Worm (Caenorhabditis elegans) whole organism, L2 larva: Measurements from ENCODE around the gene natc-1.

Experiments
- C34F6.9 ChIP-seq: fragments of 150-350 bp; optimal IDR thresholded peaks from 2 replicates; lab custom pipeline; 2014; ENCODE audit warnings: missing biosample characterization, missing genetic modification characterization
- F13H6.1 ChIP-seq: sonication (generic microtip); optimal IDR thresholded peaks from 2 replicates; lab custom pipeline; 2016; ENCODE audit warnings: missing genetic modification characterization, missing compliant biosample characterization
- Y55F3AM.14 ChIP-seq: fragments of 200-800 bp; sonication (Bioruptor generic); optimal IDR thresholded peaks from 2 replicates; lab custom pipeline; 2018; ENCODE audit warnings: mild to moderate bottlenecking, missing genetic modification characterization, missing compliant biosample characterization
- ZK546.5 ChIP-seq: sonication (generic microtip); optimal IDR thresholded peaks from 2 replicates; lab custom pipeline; 2017; ENCODE audit warnings: missing biosample characterization, missing genetic modification characterization
- alr-1 ChIP-seq: fragments of 150-350 bp; optimal IDR thresholded peaks from 2 replicates; lab custom pipeline; 2014; ENCODE audit warnings: missing biosample characterization, missing genetic modification characterization
- aly-2 ChIP-seq: fragments of 150-350 bp; optimal IDR thresholded peaks from 2 replicates; lab custom pipeline; 2014; ENCODE audit warnings: missing biosample characterization, missing genetic modification characterization
- ama-1 ChIP-seq: fragments of 150-350 bp; optimal IDR thresholded peaks from 2 replicates; lab custom pipeline; 2018; ENCODE audit warnings: inconsistent platforms
- blmp-1 ChIP-seq: sonication (generic microtip); optimal IDR thresholded peaks from 2 replicates; lab custom pipeline; 2017; ENCODE audit warnings: missing genetic modification characterization, mild to moderate bottlenecking, missing compliant biosample characterization, antibody characterized with exemption, moderate library complexity; ENCODE audit not compliant: insufficient read depth
- crh-2 ChIP-seq: sonication (generic microtip); optimal IDR thresholded peaks from 2 replicates; lab custom pipeline; 2017; ENCODE audit warnings: missing biosample characterization, missing genetic modification characterization
- egl-27 ChIP-seq: sonication (generic microtip); optimal IDR thresholded peaks from 3 replicates; lab custom pipeline; 2017; ENCODE audit warnings: missing biosample characterization, missing genetic modification reagents, missing genetic modification characterization
- elt-3 ChIP-seq: sonication (generic microtip); optimal IDR thresholded peaks from 2 replicates; lab custom pipeline; 2017; ENCODE audit warnings: missing biosample characterization, missing genetic modification characterization
- fos-1 ChIP-seq: fragments of 150-350 bp; optimal IDR thresholded peaks from 2 replicates; lab custom pipeline; 2014; ENCODE audit warnings: missing biosample characterization, missing genetic modification characterization
- gmeb-1 ChIP-seq: fragments of 150-350 bp; optimal IDR thresholded peaks from 2 replicates; lab custom pipeline; 2014; ENCODE audit warnings: missing biosample characterization, missing genetic modification characterization
- lin-11 ChIP-seq: fragments of 150-350 bp; sonication (generic microtip); optimal IDR thresholded peaks from 2 replicates; lab custom pipeline; 2014; ENCODE audit warnings: missing biosample characterization, missing genetic modification characterization, inconsistent platforms, mixed read lengths
- lin-13 ChIP-seq: fragments of 150-350 bp; optimal IDR thresholded peaks from 2 replicates; lab custom pipeline; 2014; ENCODE audit warnings: missing biosample characterization, missing genetic modification reagents, missing genetic modification characterization
- lsy-2 ChIP-seq, 2 experiments: fragments of 150-350 bp in 1 of 2; sonication (generic microtip) in 1 of 2; optimal IDR thresholded peaks; 2 replicates each; lab custom pipeline; 2014 to 2017; ENCODE audit warnings: missing biosample characterization in 2 of 2, missing genetic modification characterization in 2 of 2
- mab-5 ChIP-seq: fragments of 150-350 bp; optimal IDR thresholded peaks from 2 replicates; lab custom pipeline; 2014; ENCODE audit warnings: missing biosample characterization, missing genetic modification characterization
- mbf-1 ChIP-seq: sonication (generic microtip); optimal IDR thresholded peaks from 2 replicates; lab custom pipeline; 2017; ENCODE audit warnings: missing biosample characterization, missing genetic modification characterization
- mdl-1 ChIP-seq, 2 experiments: fragments of 150-350 bp in 1 of 2; sonication (generic microtip) in 1 of 2; optimal IDR thresholded peaks; 2 replicates each; lab custom pipeline; 2017; ENCODE audit warnings: missing biosample characterization in 2 of 2, missing genetic modification characterization in 2 of 2
- nhr-10 ChIP-seq: sonication (generic microtip); optimal IDR thresholded peaks from 2 replicates; lab custom pipeline; 2017; ENCODE audit warnings: missing biosample characterization, missing genetic modification characterization
- nhr-12 ChIP-seq: fragments of 150-350 bp; optimal IDR thresholded peaks from 2 replicates; lab custom pipeline; 2014; ENCODE audit warnings: missing biosample characterization, missing genetic modification characterization
- nhr-129 ChIP-seq: fragments of 150-350 bp; optimal IDR thresholded peaks from 2 replicates; lab custom pipeline; 2014; ENCODE audit warnings: missing biosample characterization, missing genetic modification characterization
- nhr-23 ChIP-seq: fragments of 150-350 bp; optimal IDR thresholded peaks from 2 replicates; lab custom pipeline; 2014; ENCODE audit warnings: missing biosample characterization, missing genetic modification reagents, missing genetic modification characterization
- nhr-237 ChIP-seq: fragments of 150-350 bp; optimal IDR thresholded peaks from 2 replicates; lab custom pipeline; 2014; ENCODE audit warnings: missing biosample characterization, missing genetic modification characterization
- nhr-25 ChIP-seq: fragments of 150-350 bp; sonication (generic microtip); optimal IDR thresholded peaks from 3 replicates; lab custom pipeline; 2014; ENCODE audit warnings: missing biosample characterization, missing genetic modification characterization
- nhr-6 ChIP-seq: fragments of 150-350 bp; optimal IDR thresholded peaks from 2 replicates; lab custom pipeline; 2014; ENCODE audit warnings: missing biosample characterization, missing genetic modification characterization
- nhr-77 ChIP-seq: fragments of 150-350 bp; optimal IDR thresholded peaks from 2 replicates; lab custom pipeline; 2014; ENCODE audit warnings: missing biosample characterization, missing genetic modification characterization
- sem-4 ChIP-seq: fragments of 150-350 bp; optimal IDR thresholded peaks from 2 replicates; lab custom pipeline; 2014; ENCODE audit warnings: missing biosample characterization, missing genetic modification reagents, missing genetic modification characterization
- skn-1 ChIP-seq: sonication (generic microtip); optimal IDR thresholded peaks from 2 replicates; lab custom pipeline; 2017; ENCODE audit warnings: missing biosample characterization, missing genetic modification characterization
- snpc-4 ChIP-seq: fragments of 150-350 bp; optimal IDR thresholded peaks from 2 replicates; lab custom pipeline; 2014; ENCODE audit warnings: missing biosample characterization, missing genetic modification characterization
- unc-55 ChIP-seq: fragments of 150-350 bp; sonication (generic microtip); optimal IDR thresholded peaks from 3 replicates; lab custom pipeline; 2014; ENCODE audit warnings: missing biosample characterization, missing genetic modification reagents, missing genetic modification characterization
- unc-62 ChIP-seq: fragments of 150-350 bp; optimal IDR thresholded peaks from 2 replicates; lab custom pipeline; 2014; ENCODE audit warnings: missing biosample characterization, missing genetic modification reagents, missing genetic modification characterization
- ztf-1 ChIP-seq: fragments of 200-800 bp; sonication (Bioruptor generic); conservative IDR thresholded peaks from 2 replicates; pipeline ENCODE4 v1.3.6; 2022; ENCODE audit warnings: missing genetic modification characterization, missing compliant biosample characterization
- ztf-4 ChIP-seq: fragments of 150-350 bp; optimal IDR thresholded peaks from 2 replicates; lab custom pipeline; 2014; ENCODE audit warnings: missing biosample characterization, missing genetic modification characterization

The natc-1 gene

DNA sequence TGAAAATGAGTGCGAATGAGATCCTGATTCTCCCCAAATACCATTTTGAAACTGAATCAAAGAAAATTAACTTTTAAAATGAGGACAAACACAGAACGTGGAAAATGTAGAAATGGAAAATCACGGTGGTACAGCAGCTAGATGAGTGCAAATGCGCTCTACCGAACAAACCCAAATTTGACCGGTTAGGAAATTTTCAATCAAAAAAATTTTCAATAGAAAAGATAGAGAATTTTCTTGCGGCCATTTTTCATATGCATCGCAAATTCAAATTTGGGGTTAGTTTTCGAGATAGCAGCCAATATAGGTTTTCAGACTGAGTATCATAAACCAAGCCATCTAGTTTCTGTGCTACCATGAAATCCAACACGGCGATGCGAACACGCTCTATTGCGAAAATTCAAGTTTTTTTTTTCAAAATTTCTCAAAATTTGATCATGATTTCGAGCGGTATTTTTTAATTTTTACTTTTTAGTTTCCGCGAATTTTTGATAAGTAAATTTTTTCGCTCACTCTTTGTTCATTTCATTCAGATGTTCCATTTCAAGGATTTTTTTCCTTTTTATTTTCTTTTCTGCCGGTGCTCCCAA, 48.6 kb upstream of the natc-1 start, which contains the start of gene vha-18:
Gene vha-18, minus strand, starts transcription at position 51 of the 590 bp plus-strand sequence.
- TF ChIP-seq unc-55 (no peak), crh-2 (tag; lab: Kevin White, UChicago) (no peak), mab-5 (tag; lab: Kevin White, UChicago) (no peak), mbf-1 (no peak), ztf-4 (no peak), lsy-2 (tag; optimal IDR thresholded peaks at IDR 0.05; lab: Kevin White, UChicago) (no peak)

DNA sequence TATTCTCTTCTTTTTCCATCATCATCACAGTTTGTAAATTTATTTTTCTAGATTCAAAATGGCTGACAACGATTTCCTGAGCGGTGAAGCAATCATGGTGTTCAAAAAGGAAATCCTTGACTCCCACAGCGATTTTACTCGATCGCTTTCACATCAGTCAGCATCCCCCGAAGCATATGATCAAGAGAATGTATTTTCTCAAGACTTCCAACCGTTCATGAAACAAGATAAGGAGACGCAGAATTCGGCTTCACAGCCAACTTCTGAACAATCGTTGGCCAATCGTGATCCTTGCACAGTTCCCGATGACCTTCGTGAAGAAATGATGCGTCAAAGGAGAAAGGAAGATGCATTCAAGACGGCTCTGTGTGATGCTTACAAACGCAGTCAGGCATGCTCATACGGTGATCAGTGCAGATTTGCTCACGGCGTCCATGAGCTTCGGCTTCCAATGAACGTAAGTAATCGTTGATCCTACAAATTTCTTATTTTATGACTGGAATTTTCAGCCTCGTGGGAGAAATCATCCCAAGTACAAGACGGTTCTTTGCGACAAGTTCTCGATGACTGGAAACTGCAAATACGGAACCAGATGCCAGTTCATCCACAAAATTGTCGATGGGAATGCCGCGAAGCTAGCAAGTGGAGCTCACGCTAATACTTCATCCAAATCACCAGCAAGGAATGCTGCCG, 48.0 kb upstream of the natc-1 start, which contains the start of gene pos-1:
Gene pos-1, plus strand, starts transcription at position 51 of the 693 bp plus-strand sequence.
- TF ChIP-seq nhr-237 (tag; lab: Kevin White, UChicago) (no peak), ztf-1 (GFP tag; lab: Robert Waterston, UW) (no peak), egl-27 (no peak), lin-13 (GFP tag; lab: Kevin White, UChicago) (no peak), ZK546.5 (no peak)

DNA sequence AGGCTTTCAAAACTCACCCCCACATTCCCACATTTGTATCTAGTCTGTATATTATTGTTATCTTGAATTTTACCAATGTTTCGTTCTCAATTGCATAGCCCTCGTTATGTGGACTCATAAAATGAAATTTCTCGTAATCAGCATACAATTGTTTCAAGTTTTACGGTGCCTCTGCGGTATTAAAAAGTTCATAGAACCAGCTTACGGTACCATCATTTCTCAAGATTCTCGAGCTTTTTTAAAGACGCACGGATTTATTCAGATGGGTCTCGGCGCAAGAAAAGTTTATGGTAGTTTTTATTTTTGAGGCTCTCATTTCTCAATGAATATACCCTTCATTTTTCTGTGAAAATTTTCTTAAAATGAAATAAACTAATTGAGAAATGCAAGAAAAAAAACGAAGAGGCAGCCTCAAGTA, 47.0 kb upstream of the natc-1 start:
- TF ChIP-seq nhr-12 (no peak), Y55F3AM.14 (GFP tag; lab: Kevin White, UChicago) (no peak), unc-62 (GFP tag; lab: Kevin White, UChicago) (no peak), nhr-23 (tag; lab: Kevin White, UChicago) (no peak), mdl-1 (tag; optimal IDR thresholded peaks at IDR 0.05; lab: Kevin White, UChicago) (no peak), nhr-6 (tag; lab: Kevin White, UChicago) (no peak), F13H6.1 (tag; lab: Kevin White, UChicago) (no peak), elt-3 (no peak), gmeb-1 (tag; lab: Kevin White, UChicago) (no peak), nhr-10 (no peak), nhr-129 (tag; lab: Kevin White, UChicago) (no peak)

DNA sequence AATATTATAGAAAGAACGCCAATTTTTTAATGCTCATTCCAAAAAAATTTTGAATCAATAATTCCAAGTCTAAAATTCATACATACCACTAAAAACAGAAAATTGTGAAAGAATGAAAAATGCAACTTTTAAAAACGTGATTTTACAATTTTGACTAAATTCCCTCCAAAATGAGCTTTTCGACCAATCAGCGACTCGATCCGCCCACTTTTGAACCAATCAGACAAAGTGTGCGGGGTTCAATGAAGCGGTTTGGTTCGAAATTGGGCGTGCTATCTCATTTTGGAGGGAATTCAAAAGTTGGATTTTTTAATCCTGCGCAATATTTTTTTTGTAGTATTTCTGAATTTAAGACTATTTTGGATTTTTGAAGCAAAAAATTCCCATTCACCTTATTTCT, 44.9 kb upstream of the natc-1 start:
- TF ChIP-seq Y55F3AM.14 (GFP tag; lab: Kevin White, UChicago) (no peak), snpc-4 (no peak), C34F6.9 (no peak), lin-11 (tag; lab: Kevin White, UChicago) (no peak), ama-1 (lab: Kevin White, UChicago) (no peak), lsy-2 (tag; optimal IDR thresholded peaks at IDR 0.05; lab: Kevin White, UChicago) (no peak), sem-4 (tag; lab: Kevin White, UChicago) (no peak), blmp-1 (tag; lab: Kevin White, UChicago) (no peak), ZK546.5 (no peak), nhr-25 (tag; lab: Kevin White, UChicago) (no peak), alr-1 (tag; lab: Kevin White, UChicago) (no peak), ztf-4 (no peak), nhr-129 (tag; lab: Kevin White, UChicago) (no peak), fos-1 (tag; lab: Kevin White, UChicago) (no peak), skn-1 (tag; lab: Kevin White, UChicago) (no peak), aly-2 (tag; lab: Kevin White, UChicago) (no peak), mdl-1 (tag; optimal IDR thresholded peaks at IDR 0.05; lab: Kevin White, UChicago) (no peak), egl-27 (no peak), nhr-6 (tag; lab: Kevin White, UChicago) (no peak), nhr-77 (tag; lab: Kevin White, UChicago) (no peak)
